Worm (Caenorhabditis elegans) whole organism, L1 larva: Measurements from ENCODE around the gene srw-144.
"Not testable (repeated sequence)": the region's sequence is repeated elsewhere in the genome, so short reads cannot be mapped to it uniquely, and the experiment has no call there.

Source experiments
- F16B12.6 ChIP-seq: fragments of 150-350 bp; optimal IDR thresholded peaks from 2 replicates; lab custom pipeline; 2014; ENCODE audit warnings: missing biosample characterization, missing genetic modification characterization
- alr-1 ChIP-seq: fragments of 200-800 bp; sonication (Bioruptor generic); optimal IDR thresholded peaks from 2 replicates; lab custom pipeline; 2018; ENCODE audit warnings: borderline replicate concordance, mild to moderate bottlenecking, missing genetic modification characterization, missing compliant biosample characterization
- aly-2 ChIP-seq: fragments of 150-350 bp; optimal IDR thresholded peaks from 2 replicates; lab custom pipeline; 2014; ENCODE audit warnings: missing biosample characterization, missing genetic modification characterization
- ama-1 ChIP-seq: fragments of 150-350 bp; optimal IDR thresholded peaks from 2 replicates; lab custom pipeline; 2014
- blmp-1 ChIP-seq: fragments of 150-350 bp; optimal IDR thresholded peaks from 2 replicates; lab custom pipeline; 2014; ENCODE audit warnings: missing biosample characterization, missing genetic modification characterization
- efl-1 ChIP-seq, 4 experiments: fragments of 150-350 bp; optimal IDR thresholded peaks in 3 of 4; peaks in 1 of 4; 1 replicate in 1 of 4; 2 replicates in 3 of 4; lab custom pipeline; 2014; ENCODE audit warnings: missing biosample characterization in 2 of 4, missing genetic modification characterization in 2 of 4, missing genetic modification reagents in 2 of 4
- efl-3 ChIP-seq: fragments of 200-800 bp; sonication (Bioruptor generic); optimal IDR thresholded peaks from 2 replicates; lab custom pipeline; 2018; ENCODE audit warnings: mild to moderate bottlenecking, missing genetic modification characterization, missing compliant biosample characterization
- egl-13 ChIP-seq: sonication (generic microtip); optimal IDR thresholded peaks from 2 replicates; lab custom pipeline; 2016; ENCODE audit warnings: missing genotype, missing genetic modification reagents, missing genetic modification characterization, missing compliant biosample characterization
- egl-27 ChIP-seq, 2 experiments: fragments of 150-350 bp in 1 of 2; sonication (generic microtip); optimal IDR thresholded peaks; 3 replicates each; lab custom pipeline; 2017 to 2018; ENCODE audit warnings: missing biosample characterization in 2 of 2, missing genetic modification characterization in 2 of 2, missing genetic modification reagents in 2 of 2
- fkh-8 ChIP-seq: sonication (generic microtip); optimal IDR thresholded peaks from 2 replicates; lab custom pipeline; 2016; ENCODE audit warnings: mild to moderate bottlenecking, missing genetic modification characterization, missing compliant biosample characterization
- fos-1 ChIP-seq: fragments of 150-350 bp; optimal IDR thresholded peaks from 2 replicates; lab custom pipeline; 2014; ENCODE audit warnings: missing biosample characterization, missing genetic modification characterization
- hlh-17 ChIP-seq: fragments of 200-800 bp; sonication (Bioruptor generic); optimal IDR thresholded peaks from 2 replicates; lab custom pipeline; 2018; ENCODE audit warnings: missing genetic modification characterization, mild to moderate bottlenecking, missing compliant biosample characterization, moderate library complexity, borderline replicate concordance
- hlh-4 ChIP-seq: sonication (generic microtip); optimal IDR thresholded peaks from 2 replicates; lab custom pipeline; 2016; ENCODE audit warnings: mild to moderate bottlenecking, missing genetic modification characterization, missing compliant biosample characterization
- irx-1 ChIP-seq: sonication (generic microtip); optimal IDR thresholded peaks from 2 replicates; lab custom pipeline; 2016; ENCODE audit warnings: missing genetic modification characterization, missing compliant biosample characterization
- isw-1 ChIP-seq: fragments of 200-800 bp; sonication (Bioruptor generic); IDR thresholded peaks from 2 replicates; pipeline ENCODE4 v1.3.6; 2022; ENCODE audit warnings: missing genetic modification characterization, missing compliant biosample characterization
- lin-15B ChIP-seq: fragments of 150-350 bp; sonication (generic microtip); optimal IDR thresholded peaks from 3 replicates; lab custom pipeline; 2014; ENCODE audit warnings: missing biosample characterization, missing genetic modification characterization
- lin-35 ChIP-seq, 2 experiments: fragments of 150-350 bp; optimal IDR thresholded peaks; 2 replicates each; lab custom pipeline; 2014; ENCODE audit warnings: missing biosample characterization in 2 of 2, missing genetic modification characterization in 2 of 2, missing genetic modification reagents in 2 of 2
- lsy-2 ChIP-seq, 2 experiments: fragments of 150-350 bp; optimal IDR thresholded peaks; 2 replicates each; lab custom pipeline; 2014; ENCODE audit warnings: missing biosample characterization in 2 of 2, missing genetic modification characterization in 2 of 2
- nhr-11 ChIP-seq: fragments of 150-350 bp; optimal IDR thresholded peaks from 2 replicates; lab custom pipeline; 2014; ENCODE audit warnings: missing biosample characterization, missing genetic modification characterization
- nhr-20 ChIP-seq: sonication (generic microtip); optimal IDR thresholded peaks from 2 replicates; lab custom pipeline; 2016; ENCODE audit warnings: mild to moderate bottlenecking, missing genetic modification characterization, missing compliant biosample characterization
- nhr-28 ChIP-seq: fragments of 150-350 bp; optimal IDR thresholded peaks from 2 replicates; lab custom pipeline; 2014; ENCODE audit warnings: missing biosample characterization, missing genetic modification characterization
- nhr-84 ChIP-seq: sonication (generic microtip); optimal IDR thresholded peaks from 2 replicates; lab custom pipeline; 2017; ENCODE audit warnings: missing biosample characterization, missing genetic modification characterization
- skn-1 ChIP-seq: fragments of 150-350 bp; optimal IDR thresholded peaks from 2 replicates; lab custom pipeline; 2014; ENCODE audit warnings: missing biosample characterization, missing genetic modification characterization
- sox-4 ChIP-seq: sonication (generic microtip); optimal IDR thresholded peaks from 2 replicates; lab custom pipeline; 2016; ENCODE audit warnings: missing genetic modification characterization, missing compliant biosample characterization
- sptf-1 ChIP-seq: fragments of 150-350 bp; optimal IDR thresholded peaks from 2 replicates; lab custom pipeline; 2014; ENCODE audit warnings: missing biosample characterization, missing genetic modification characterization
- swsn-7 ChIP-seq: sonication (generic microtip); optimal IDR thresholded peaks from 2 replicates; lab custom pipeline; 2016; ENCODE audit warnings: missing genetic modification characterization, missing compliant biosample characterization
- tbx-2 ChIP-seq: sonication (generic microtip); optimal IDR thresholded peaks from 2 replicates; lab custom pipeline; 2016; ENCODE audit warnings: missing genetic modification characterization, missing compliant biosample characterization
- tlp-1 ChIP-seq: fragments of 150-350 bp; optimal IDR thresholded peaks from 2 replicates; lab custom pipeline; 2014; ENCODE audit warnings: missing biosample characterization, missing genetic modification characterization
- unc-62 ChIP-seq: fragments of 150-350 bp; optimal IDR thresholded peaks from 2 replicates; lab custom pipeline; 2014; ENCODE audit warnings: missing biosample characterization, missing genetic modification reagents, missing genetic modification characterization
- unc-98 ChIP-seq: fragments of 200-800 bp; sonication (Bioruptor generic); IDR thresholded peaks from 2 replicates; pipeline ENCODE4 v1.3.6; 2022; ENCODE audit warnings: missing genetic modification characterization, missing compliant biosample characterization
- xbp-1 ChIP-seq: sonication (generic microtip); optimal IDR thresholded peaks from 2 replicates; lab custom pipeline; 2016; ENCODE audit warnings: missing genetic modification characterization, missing compliant biosample characterization
- ztf-11 ChIP-seq, 2 experiments: sonication (generic microtip); optimal IDR thresholded peaks; 2 replicates each; lab custom pipeline; 2016 to 2017; ENCODE audit warnings: missing genetic modification characterization in 2 of 2, missing biosample characterization in 1 of 2, missing compliant biosample characterization in 1 of 2

The srw-144 gene

DNA sequence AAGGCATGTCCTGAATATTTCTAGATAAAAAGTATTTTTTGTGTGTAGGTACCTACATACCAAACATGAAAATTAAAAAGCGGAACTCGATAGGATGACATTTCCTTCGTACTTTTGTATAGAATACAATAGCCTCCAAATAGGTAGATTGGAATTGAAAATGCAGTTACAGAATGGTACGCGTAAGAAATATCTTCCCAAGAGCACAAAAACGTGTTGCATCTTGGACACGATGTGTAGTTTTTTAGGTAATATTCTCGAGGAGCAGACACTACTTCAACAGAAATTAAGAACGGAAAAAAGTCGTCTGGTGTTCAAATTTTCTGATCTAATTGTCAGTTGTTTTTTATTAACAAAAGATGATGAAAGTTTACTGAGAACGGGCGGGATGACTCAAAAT, 26.6 kb upstream of the srw-144 start, which contains the start of gene srh-85:
Gene srh-85, minus strand, starts transcription at position 101 of the 400 bp plus-strand sequence.
- TF ChIP-seq efl-1 (optimal IDR thresholded peaks at IDR 0.05; lab: Kevin White, UChicago), result no peak
- peak in 1 of 2 experiments; percentile 62 for TF ChIP-seq efl-1 (GFP tag; optimal IDR thresholded peaks at IDR 0.05 in 1 of 2; lab: Kevin White, UChicago)
- no peak for TF ChIP-seq xbp-1 (tag; lab: Kevin White, UChicago)

DNA sequence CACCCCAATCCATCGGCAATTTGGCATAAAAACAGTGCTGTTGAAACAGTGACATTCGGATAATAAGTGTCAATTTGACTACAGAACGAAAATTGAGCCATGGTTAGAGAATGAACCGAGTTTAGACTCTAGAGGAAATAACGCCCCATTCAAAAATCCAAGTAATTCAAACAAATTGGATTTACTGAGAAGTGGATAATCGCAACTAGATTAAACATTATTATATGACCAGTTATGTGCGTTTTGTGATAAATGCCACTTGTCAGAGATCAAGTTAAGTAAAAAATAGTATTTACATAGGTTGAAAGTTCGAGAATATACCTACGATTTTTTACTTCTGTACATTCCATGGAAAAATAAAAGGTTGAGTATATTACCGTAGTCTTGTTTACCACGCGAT, 24.5 kb upstream of the srw-144 start, which contains the start of gene srw-139:
Gene srw-139, minus strand, starts transcription at position 101 of the 400 bp plus-strand sequence.
- TF ChIP-seq efl-1 (optimal IDR thresholded peaks at IDR 0.05; lab: Kevin White, UChicago) (no peak), efl-1 (GFP tag; optimal IDR thresholded peaks at IDR 0.05 in 1 of 2; lab: Kevin White, UChicago) (no peak), tbx-2 (tag; lab: Kevin White, UChicago) (no peak), nhr-84 (no peak), sptf-1 (no peak), egl-13 (tag; lab: Kevin White, UChicago) (no peak), unc-98 (GFP tag; lab: Robert Waterston, UW) (no peak), lsy-2 (tag; optimal IDR thresholded peaks at IDR 0.05; lab: Kevin White, UChicago) (no peak), aly-2 (tag; lab: Kevin White, UChicago) (no peak), hlh-4 (no peak)
- TF ChIP-seq, all 84 proteins: peak for 0

DNA sequence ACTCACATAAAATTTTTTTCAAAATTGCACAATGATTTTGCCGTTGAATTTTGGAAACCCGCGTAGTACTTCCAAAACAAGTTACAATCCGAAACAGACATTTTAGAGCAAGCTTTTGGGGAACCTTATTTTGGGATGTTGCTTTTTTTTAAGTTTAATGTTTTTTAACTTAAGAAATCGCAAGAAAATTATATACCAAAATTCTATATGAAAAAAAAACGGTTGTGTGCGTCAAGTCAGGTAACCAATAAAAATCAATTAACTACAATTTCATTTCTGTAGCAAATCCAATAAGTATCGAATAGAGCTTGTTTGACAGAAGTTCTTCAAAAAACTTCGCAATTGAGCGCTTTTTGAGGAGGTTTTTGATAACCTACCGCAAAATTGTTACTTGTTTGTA, 22.6 kb upstream of the srw-144 start, which contains the start of gene srw-117:
Gene srw-117, minus strand, starts transcription at position 101 of the 400 bp plus-strand sequence.
- TF ChIP-seq tlp-1 (tag; lab: Kevin White, UChicago), result no peak
- no peak for TF ChIP-seq blmp-1 (tag; lab: Kevin White, UChicago)
- no peak for TF ChIP-seq sptf-1
- no peak for TF ChIP-seq skn-1 (tag; lab: Kevin White, UChicago)
- TF ChIP-seq F16B12.6 (tag; lab: Kevin White, UChicago), result no peak

DNA sequence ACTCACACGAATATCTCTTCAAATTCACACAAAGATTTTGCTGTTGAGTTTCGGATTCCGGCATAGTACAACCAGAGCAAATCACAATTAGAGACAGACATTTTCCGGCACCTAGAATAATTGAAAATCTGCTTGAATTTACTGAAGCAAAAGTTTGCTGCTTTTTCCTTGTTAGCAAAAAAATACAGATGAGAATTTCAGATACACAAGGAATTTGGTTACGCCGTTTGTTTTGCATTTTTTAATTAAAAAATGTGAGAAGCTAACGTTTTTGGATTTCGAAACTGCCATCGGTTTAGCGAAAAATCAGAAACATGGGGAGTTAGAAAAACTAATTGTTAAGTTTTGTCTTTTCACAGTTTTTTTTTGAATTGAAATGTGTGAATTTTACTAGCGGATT, 19.2 kb upstream of the srw-144 start, which contains the start of gene srw-118:
Gene srw-118, minus strand, starts transcription at position 101 of the 400 bp plus-strand sequence.
- TF ChIP-seq ama-1 (lab: Kevin White, UChicago) (no peak), efl-3 (GFP tag; lab: Kevin White, UChicago) (no peak), alr-1 (tag; lab: Kevin White, UChicago) (no peak), egl-27 (tag; optimal IDR thresholded peaks at IDR 0.05; lab: Kevin White, UChicago) (no peak), sox-4 (tag; lab: Kevin White, UChicago) (no peak), hlh-17 (GFP tag; lab: Kevin White, UChicago) (no peak), tbx-2 (tag; lab: Kevin White, UChicago) (no peak), fos-1 (tag; lab: Kevin White, UChicago) (no peak), lin-15B (tag; lab: Kevin White, UChicago) (no peak), blmp-1 (tag; lab: Kevin White, UChicago) (no peak), unc-62 (GFP tag; lab: Kevin White, UChicago) (no peak), irx-1 (tag; lab: Kevin White, UChicago) (no peak)
- TF ChIP-seq, all 84 proteins: peak for 0

DNA sequence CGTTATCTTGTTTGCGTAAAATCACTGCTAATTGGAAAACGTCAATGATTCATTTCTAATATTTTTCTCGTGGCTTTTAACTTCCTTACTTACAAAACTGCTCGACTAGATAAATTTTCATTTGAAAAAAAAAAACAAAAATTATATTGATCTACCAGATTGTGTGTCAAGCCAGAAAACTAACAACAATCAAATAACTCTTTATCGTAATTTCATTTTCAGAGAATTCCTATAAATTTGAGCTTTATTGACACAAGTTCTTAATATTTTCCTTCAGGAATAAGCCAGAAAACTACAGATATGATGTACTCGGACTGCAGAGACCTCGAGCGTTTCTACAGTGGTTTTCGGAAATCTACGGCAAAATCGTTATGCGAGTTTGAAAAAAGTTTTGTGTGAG, 15.5 kb upstream of the srw-144 start, which contains the start of gene srw-124:
Gene srw-124, plus strand, starts transcription at position 301 of the 400 bp plus-strand sequence.
- no peak for TF ChIP-seq fkh-8 (tag; lab: Kevin White, UChicago)
- no peak for TF ChIP-seq unc-62 (GFP tag; lab: Kevin White, UChicago)
- TF ChIP-seq nhr-28 (tag; lab: Kevin White, UChicago), result no peak
- TF ChIP-seq lin-35 (GFP tag; optimal IDR thresholded peaks at IDR 0.05; lab: Kevin White, UChicago), result no peak
- TF ChIP-seq isw-1 (GFP tag; lab: Robert Waterston, UW), result no peak
- no peak for TF ChIP-seq swsn-7 (tag; lab: Kevin White, UChicago)
- TF ChIP-seq nhr-20 (tag; lab: Kevin White, UChicago), result no peak

DNA sequence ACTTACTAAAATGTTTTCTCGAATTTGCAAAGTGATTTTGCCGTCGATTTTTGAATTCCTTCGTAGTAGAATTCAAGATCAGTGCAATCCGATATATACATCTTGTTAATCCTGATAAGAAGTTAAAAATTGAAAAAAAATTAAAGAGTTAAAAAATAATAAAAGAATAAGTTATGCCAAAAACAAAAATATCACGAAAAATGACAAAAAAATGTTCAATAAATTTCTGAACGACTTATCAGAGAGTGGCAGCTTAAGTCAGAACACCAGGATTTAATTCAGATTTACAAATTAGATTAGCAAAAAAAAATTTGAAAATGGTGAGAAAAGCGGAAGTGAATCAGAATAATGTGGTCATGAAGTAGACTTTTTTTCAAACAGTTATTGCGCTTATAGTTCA, 14.5 kb upstream of the srw-144 start, which contains the start of gene srw-123:
Gene srw-123, minus strand, starts transcription at position 101 of the 400 bp plus-strand sequence.
- not testable (repeated sequence) for TF ChIP-seq nhr-11 (tag; lab: Kevin White, UChicago); F16B12.6 (tag; lab: Kevin White, UChicago); ztf-11 (tag; optimal IDR thresholded peaks at IDR 0.05; lab: Kevin White, UChicago)
